Worm (Caenorhabditis elegans) whole organism, mixed stage, embryonic: ENCODE data around the gene mam-6.

Experiments used
- mep-1 ChIP-seq: fragments of 150-350 bp; optimal IDR thresholded peaks from 2 replicates; lab custom pipeline; 2017; ENCODE audit warnings: missing biosample characterization, missing genetic modification reagents, missing genetic modification characterization, inconsistent platforms
- nhr-12 ChIP-seq: fragments of 150-350 bp; optimal IDR thresholded peaks from 2 replicates; lab custom pipeline; 2014; ENCODE audit warnings: missing biosample characterization, missing genetic modification characterization
- nhr-76 ChIP-seq: sonication (generic microtip); optimal IDR thresholded peaks from 2 replicates; lab custom pipeline; 2017; ENCODE audit warnings: missing biosample characterization, missing genetic modification characterization
- pha-4 ChIP-seq: fragments of 150-350 bp; optimal IDR thresholded peaks from 2 replicates; lab custom pipeline; 2018; ENCODE audit warnings: missing biosample characterization, missing genetic modification reagents, missing genetic modification characterization
- snpc-4 ChIP-seq: fragments of 150-350 bp; optimal IDR thresholded peaks from 2 replicates; lab custom pipeline; 2014; ENCODE audit warnings: missing biosample characterization, missing genetic modification characterization

DNA sequence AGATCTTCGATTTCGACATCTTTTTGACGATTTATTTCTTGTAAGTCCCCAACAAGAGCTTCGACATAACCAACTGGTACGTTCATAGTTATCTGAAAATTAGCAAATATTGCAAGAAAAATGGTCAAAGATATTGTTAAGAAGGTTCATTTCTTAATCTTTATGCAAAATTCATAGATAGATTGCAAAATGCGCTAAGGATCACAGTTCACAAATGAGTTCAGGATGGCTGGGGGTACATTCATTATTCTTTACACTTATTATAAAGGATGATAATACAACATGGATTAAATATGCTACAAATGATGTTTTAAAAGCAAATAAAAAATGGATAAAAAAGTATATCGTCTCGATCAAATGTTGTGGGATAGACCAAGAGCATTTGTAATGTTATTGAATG, 12.4 kb downstream of the mam-6 start, which contains the start of gene H03G16.5:
- TF ChIP-seq nhr-76 (tag; lab: Kevin White, UChicago), result no peak
- no peak for TF ChIP-seq snpc-4 (tag; lab: Kevin White, UChicago)
- no peak for TF ChIP-seq pha-4 (tag; lab: Kevin White, UChicago)
- TF ChIP-seq nhr-12 (tag; lab: Kevin White, UChicago), result no peak
- no peak for TF ChIP-seq mep-1 (tag; lab: Kevin White, UChicago)
